Fruit fly (Drosophila melanogaster) whole organism, prepupa: ENCODE results near the gene Sec23.

Experiments
- CG10631 ChIP-seq: fragments of 200-800 bp; sonication (Bioruptor generic); optimal IDR thresholded peaks from 2 replicates; lab custom pipeline; 2016; ENCODE audit warnings: missing biosample characterization, missing genetic modification characterization
- CG15336 ChIP-seq: fragments of 200-800 bp; sonication (Bioruptor generic); IDR thresholded peaks from 2 replicates; pipeline ENCODE4 v1.3.6; 2022; ENCODE audit warnings: missing biosample characterization, missing genetic modification characterization
- CG6854 ChIP-seq: fragments of 200-800 bp; sonication (Bioruptor generic); optimal IDR thresholded peaks from 2 replicates; lab custom pipeline; 2017; ENCODE audit warnings: missing biosample characterization, mild to moderate bottlenecking, missing genetic modification characterization
- Eip75B ChIP-seq: fragments of 200-800 bp; sonication (Bioruptor generic); optimal IDR thresholded peaks from 3 replicates; lab custom pipeline; 2016; ENCODE audit warnings: missing biosample characterization, missing genetic modification characterization
- Ets96B ChIP-seq: fragments of 200-800 bp; optimal IDR thresholded peaks from 2 replicates; lab custom pipeline; 2019; ENCODE audit warnings: missing biosample characterization, mild to moderate bottlenecking, missing genetic modification characterization, moderate library complexity
- Hr38 ChIP-seq: sonication (Bioruptor generic); optimal IDR thresholded peaks from 2 replicates; lab custom pipeline; 2016; ENCODE audit warnings: missing biosample characterization, missing genetic modification characterization
- Hr4 ChIP-seq: fragments of 200-800 bp; sonication (Bioruptor generic); optimal IDR thresholded peaks from 3 replicates; lab custom pipeline; 2016; ENCODE audit warnings: missing biosample characterization, missing genetic modification characterization
- OdsH ChIP-seq: fragments of 200-800 bp; sonication (Bioruptor generic); optimal IDR thresholded peaks from 3 replicates; lab custom pipeline; 2016; ENCODE audit warnings: missing biosample characterization, missing genetic modification characterization
- Sox15 ChIP-seq: fragments of 200-800 bp; sonication (Bioruptor generic); optimal IDR thresholded peaks from 3 replicates; lab custom pipeline; 2016; ENCODE audit warnings: missing biosample characterization, missing genetic modification characterization
- ss ChIP-seq, 2 experiments: fragments of 200-800 bp; sonication (Bioruptor generic); optimal IDR thresholded peaks; 2 replicates in 1 of 2; 3 replicates in 1 of 2; lab custom pipeline; 2017 to 2018; ENCODE audit warnings: mild to moderate bottlenecking in 2 of 2, missing biosample characterization in 2 of 2, missing genetic modification characterization in 2 of 2, moderate library complexity in 1 of 2

- TF ChIP-seq Hr4 (GFP tag; lab: Kevin White, UChicago) (peak; percentile 94), Hr38 (GFP tag; lab: Kevin White, UChicago) (no peak), OdsH (GFP tag; lab: Kevin White, UChicago) (peak; percentile 70), Ets96B (tag; lab: Kevin White, UChicago) (no peak), Sox15 (GFP tag; lab: Kevin White, UChicago) (no peak), CG15336 (GFP tag; lab: Robert Waterston, UW) (peak; percentile 93), CG10631 (GFP tag; lab: Kevin White, UChicago) (peak; percentile 53), ss (GFP tag; optimal IDR thresholded peaks at IDR 0.05; lab: Kevin White, UChicago) (peak in 1 of 2 experiments; percentile 84), CG6854 (GFP tag; lab: Kevin White, UChicago) (no peak), Eip75B (GFP tag; lab: Kevin White, UChicago) (peak; percentile 53)
Measured at dm6 chr3R:5682921-5683748, 34.3 kb downstream of the Sec23 start.
